Worm (Caenorhabditis elegans): Measurements from ENCODE around the gene npr-17.

The npr-17 gene

DNA sequence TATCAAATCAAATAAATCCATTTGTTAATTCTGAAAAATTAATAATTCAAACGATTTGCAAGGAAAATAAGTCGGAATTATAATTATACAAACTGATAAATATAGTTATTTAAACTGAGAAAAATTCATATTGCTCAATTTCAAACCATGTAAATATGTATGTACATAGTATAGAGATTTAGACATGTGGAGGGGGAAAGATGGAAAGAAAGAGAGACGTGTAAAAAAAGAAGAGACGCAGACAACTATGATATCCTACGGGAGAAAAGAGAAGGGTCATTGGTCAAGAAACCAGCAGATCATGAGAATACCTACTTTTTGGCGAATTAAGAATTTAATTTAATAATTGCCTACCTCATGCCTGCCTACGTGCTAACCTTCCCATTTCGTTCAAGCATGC, 38.2 kb downstream of the npr-17 start, which contains the start of gene C29E4.11:
Gene C29E4.11, minus strand, starts transcription at position 30 of the 400 bp plus-strand sequence.
- TF ChIP-seq cog-1 (tag; optimal IDR thresholded peaks at IDR 0.05) (peak; percentile 24), T22C8.4 (GFP tag; IDR thresholded peaks at IDR 0.05) (no peak)

DNA sequence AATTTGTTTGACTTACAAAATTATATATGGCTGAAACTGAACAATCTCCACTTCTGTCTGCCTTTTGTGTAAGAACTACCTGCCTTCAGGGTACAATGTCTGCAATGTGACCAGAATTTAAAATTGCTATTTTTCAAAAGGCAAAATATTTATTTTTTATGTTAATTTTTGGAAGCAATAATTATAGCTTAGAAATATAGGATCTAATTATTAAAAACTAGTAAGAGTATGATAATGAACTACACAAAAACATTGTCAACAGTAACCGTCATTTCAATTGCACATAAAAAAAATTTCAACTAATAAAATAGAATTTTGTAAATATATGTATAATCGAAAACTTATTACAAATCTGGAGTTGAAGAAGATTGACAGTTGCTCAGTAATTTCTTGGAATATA, 39.3 kb downstream of the npr-17 start, which contains the start of gene C29E4.9:
Gene C29E4.9, minus strand, starts transcription at position 101 of the 400 bp plus-strand sequence.
- TF ChIP-seq T22C8.4 (GFP tag; IDR thresholded peaks at IDR 0.05) = no peak
- TF ChIP-seq klf-2 (GFP tag; conservative IDR thresholded peaks at IDR 0.05) = no peak
- TF ChIP-seq ztf-29 (GFP tag; IDR thresholded peaks at IDR 0.05) = no peak
- no peak for TF ChIP-seq med-1 (GFP tag; optimal IDR thresholded peaks at IDR 0.05; ENCODE audit: insufficient read depth)
- no peak for TF ChIP-seq tab-1 (GFP tag; IDR thresholded peaks at IDR 0.05)
- no peak for TF ChIP-seq flt-1 (GFP tag; IDR thresholded peaks at IDR 0.05)
- TF ChIP-seq ref-1 (GFP tag; conservative IDR thresholded peaks at IDR 0.05) = no peak

ce11 chrIII:7953208-7953607, 43.0 kb downstream of the npr-17 start, which contains the start of gene let-754:
Gene let-754 (minus strand): TSS chrIII:7953308.
- no peak for TF ChIP-seq ref-1 (GFP tag; conservative IDR thresholded peaks at IDR 0.05)
- no peak for TF ChIP-seq med-1 (GFP tag; optimal IDR thresholded peaks at IDR 0.05; ENCODE audit: insufficient read depth)
- TF ChIP-seq klf-2 (GFP tag; conservative IDR thresholded peaks at IDR 0.05) = no peak
- no peak for TF ChIP-seq ztf-29 (GFP tag; IDR thresholded peaks at IDR 0.05)
- TF ChIP-seq T22C8.4 (GFP tag; IDR thresholded peaks at IDR 0.05) = no peak

DNA sequence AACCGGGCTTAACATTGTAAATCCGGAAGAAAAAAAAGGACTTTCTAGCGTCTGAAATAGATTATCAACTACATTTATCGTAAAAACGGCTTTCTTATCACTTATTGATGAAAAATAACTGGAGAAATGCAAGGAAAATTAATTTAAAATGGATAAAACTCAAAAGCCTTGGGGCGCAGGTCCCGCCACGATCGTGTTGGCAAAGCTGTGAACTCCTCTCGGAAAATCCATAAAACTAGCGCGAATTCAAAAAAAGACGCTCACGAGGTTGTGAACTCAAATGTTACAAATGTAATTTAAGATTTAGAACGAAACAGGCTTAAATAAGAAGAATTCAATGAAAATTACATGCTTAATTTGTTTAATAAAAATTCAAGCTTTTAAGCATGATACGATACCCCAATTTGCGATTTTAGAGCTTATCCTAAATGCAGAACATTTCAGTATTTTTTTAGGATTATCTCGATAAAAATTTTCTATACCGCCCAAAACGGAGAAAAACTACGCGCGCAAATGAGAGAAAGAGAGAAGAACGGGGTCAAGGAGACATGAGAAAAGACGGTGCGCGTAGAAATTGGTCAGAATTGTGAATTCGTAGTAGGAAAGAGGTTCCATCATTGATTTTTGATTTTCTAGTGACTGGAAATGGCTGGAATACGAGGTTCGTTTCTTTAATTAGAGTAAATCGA, 44.0 kb downstream of the npr-17 start, which contains the start of gene C29E4.15:
Gene C29E4.15, plus strand, starts transcription at position 547 of the 689 bp plus-strand sequence.
- TF ChIP-seq ref-1 (GFP tag; conservative IDR thresholded peaks at IDR 0.05) (no peak), cog-1 (tag; optimal IDR thresholded peaks at IDR 0.05) (no peak), klf-2 (GFP tag; conservative IDR thresholded peaks at IDR 0.05) (no peak), flt-1 (GFP tag; IDR thresholded peaks at IDR 0.05) (no peak), ztf-29 (GFP tag; IDR thresholded peaks at IDR 0.05) (no peak), ztf-23 (GFP tag; IDR thresholded peaks at IDR 0.05) (no peak), med-1 (GFP tag; optimal IDR thresholded peaks at IDR 0.05; ENCODE audit: insufficient read depth) (no peak), T22C8.4 (GFP tag; IDR thresholded peaks at IDR 0.05) (no peak), tab-1 (GFP tag; IDR thresholded peaks at IDR 0.05) (no peak)

ce11 chrIII:7950447-7950846, 45.8 kb downstream of the npr-17 start:
- TF ChIP-seq ztf-23 (GFP tag; IDR thresholded peaks at IDR 0.05) = no peak
- TF ChIP-seq ref-1 (GFP tag; conservative IDR thresholded peaks at IDR 0.05) = no peak
- TF ChIP-seq T22C8.4 (GFP tag; IDR thresholded peaks at IDR 0.05) = no peak
- no peak for TF ChIP-seq tab-1 (GFP tag; IDR thresholded peaks at IDR 0.05)
- TF ChIP-seq klf-2 (GFP tag; conservative IDR thresholded peaks at IDR 0.05) = no peak
- no peak for TF ChIP-seq ztf-29 (GFP tag; IDR thresholded peaks at IDR 0.05)
- no peak for TF ChIP-seq flt-1 (GFP tag; IDR thresholded peaks at IDR 0.05)
- no peak for TF ChIP-seq med-1 (GFP tag; optimal IDR thresholded peaks at IDR 0.05; ENCODE audit: insufficient read depth)
- TF ChIP-seq cog-1 (tag; optimal IDR thresholded peaks at IDR 0.05) = no peak

- TF ChIP-seq med-1 (GFP tag; optimal IDR thresholded peaks at IDR 0.05; ENCODE audit: insufficient read depth) = no peak
- TF ChIP-seq cog-1 (tag; optimal IDR thresholded peaks at IDR 0.05) = no peak
- no peak for TF ChIP-seq flt-1 (GFP tag; IDR thresholded peaks at IDR 0.05)
- TF ChIP-seq ztf-29 (GFP tag; IDR thresholded peaks at IDR 0.05) = no peak
- TF ChIP-seq tab-1 (GFP tag; IDR thresholded peaks at IDR 0.05) = no peak
- TF ChIP-seq ztf-23 (GFP tag; IDR thresholded peaks at IDR 0.05) = no peak
- TF ChIP-seq T22C8.4 (GFP tag; IDR thresholded peaks at IDR 0.05) = no peak
- TF ChIP-seq ref-1 (GFP tag; conservative IDR thresholded peaks at IDR 0.05) = no peak
- no peak for TF ChIP-seq klf-2 (GFP tag; conservative IDR thresholded peaks at IDR 0.05)
Observed at ce11 chrIII:7948802-7949201, 47.5 kb downstream of the npr-17 start, which contains the start of gene col-90. Gene col-90 (plus strand): TSS chrIII:7948838.

DNA sequence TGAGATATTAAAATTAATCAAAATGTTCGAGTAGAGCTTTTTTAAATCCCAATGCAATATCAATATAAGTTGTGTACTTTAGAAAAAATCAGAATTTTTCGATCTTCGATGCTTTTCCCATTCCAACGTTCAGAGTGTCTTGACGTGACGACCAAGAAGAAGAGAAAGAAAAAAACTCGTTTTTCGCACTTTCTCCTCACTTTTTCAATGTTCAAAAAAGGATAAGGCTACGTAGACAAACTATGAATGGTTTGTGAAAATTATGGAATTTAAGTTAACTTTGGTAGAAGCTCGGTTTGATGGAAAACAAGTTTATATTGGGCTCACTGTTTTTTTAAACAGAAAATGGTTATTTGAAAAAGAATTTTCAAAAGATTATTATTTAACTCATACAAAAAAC, 48.6 kb downstream of the npr-17 start:
- TF ChIP-seq med-1 (GFP tag; optimal IDR thresholded peaks at IDR 0.05; ENCODE audit: insufficient read depth) = no peak
- no peak for TF ChIP-seq klf-2 (GFP tag; conservative IDR thresholded peaks at IDR 0.05)
- TF ChIP-seq tab-1 (GFP tag; IDR thresholded peaks at IDR 0.05) = no peak
- TF ChIP-seq ztf-29 (GFP tag; IDR thresholded peaks at IDR 0.05) = no peak
- no peak for TF ChIP-seq ref-1 (GFP tag; conservative IDR thresholded peaks at IDR 0.05)
- TF ChIP-seq ztf-23 (GFP tag; IDR thresholded peaks at IDR 0.05) = no peak
- no peak for TF ChIP-seq cog-1 (tag; optimal IDR thresholded peaks at IDR 0.05)
- no peak for TF ChIP-seq T22C8.4 (GFP tag; IDR thresholded peaks at IDR 0.05)
- TF ChIP-seq flt-1 (GFP tag; IDR thresholded peaks at IDR 0.05) = no peak

DNA sequence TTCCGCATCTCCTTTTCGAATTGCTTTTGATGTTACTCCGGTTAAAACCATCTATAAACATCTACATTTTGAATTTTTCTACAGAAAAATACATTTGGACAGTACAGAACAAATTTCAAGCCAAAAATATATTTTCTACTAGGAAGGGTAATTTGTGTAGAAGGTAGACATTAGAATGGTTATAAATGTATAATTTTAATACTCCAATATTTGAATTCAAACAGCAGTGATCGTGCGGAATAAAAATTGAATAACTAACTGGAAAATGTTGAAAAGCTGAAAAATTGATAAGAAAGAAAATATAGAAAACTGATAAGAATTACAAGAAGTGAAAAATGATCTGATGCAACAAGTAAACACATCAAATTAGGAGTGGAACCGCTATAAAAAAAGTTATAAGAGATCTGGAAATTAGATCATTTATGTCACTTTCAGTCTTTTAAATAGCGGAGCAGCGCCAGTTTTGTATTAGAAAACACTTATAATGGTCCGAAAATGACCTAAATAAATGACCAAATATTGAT, 49.2 kb downstream of the npr-17 start, which contains the start of gene gsto-1:
Gene gsto-1, minus strand, starts transcription at position 51 of the 524 bp plus-strand sequence.
- no peak for TF ChIP-seq ztf-29 (GFP tag; IDR thresholded peaks at IDR 0.05)

DNA sequence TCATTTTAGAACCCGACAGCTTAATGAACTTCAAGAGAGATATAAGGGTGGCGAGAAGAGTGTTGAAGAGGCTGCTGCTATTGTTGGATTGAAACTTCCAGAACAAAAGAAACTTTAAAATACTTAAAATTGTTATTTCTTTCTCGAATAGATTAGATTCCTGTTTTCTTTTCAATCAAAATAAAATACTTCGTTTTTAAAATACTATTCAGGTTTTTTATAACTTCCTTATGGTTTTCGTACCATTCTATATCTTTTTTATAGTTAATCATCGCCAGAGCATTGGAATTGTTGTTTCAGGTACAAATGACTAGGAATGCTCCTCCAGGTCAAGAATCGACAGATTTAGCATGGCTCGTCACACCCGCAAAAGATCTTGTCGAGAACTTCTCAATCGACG, 54.8 kb downstream of the npr-17 start, which contains the start of gene kle-2:
Gene kle-2, plus strand, starts transcription at position 301 of the 400 bp plus-strand sequence.
- no peak for TF ChIP-seq ztf-29 (GFP tag; IDR thresholded peaks at IDR 0.05)
- no peak for TF ChIP-seq T22C8.4 (GFP tag; IDR thresholded peaks at IDR 0.05)
- TF ChIP-seq tab-1 (GFP tag; IDR thresholded peaks at IDR 0.05) = no peak
- TF ChIP-seq med-1 (GFP tag; optimal IDR thresholded peaks at IDR 0.05; ENCODE audit: insufficient read depth) = no peak
- TF ChIP-seq klf-2 (GFP tag; conservative IDR thresholded peaks at IDR 0.05) = no peak
- TF ChIP-seq cog-1 (tag; optimal IDR thresholded peaks at IDR 0.05) = no peak
- no peak for TF ChIP-seq ref-1 (GFP tag; conservative IDR thresholded peaks at IDR 0.05)
- TF ChIP-seq flt-1 (GFP tag; IDR thresholded peaks at IDR 0.05) = no peak
- TF ChIP-seq ztf-23 (GFP tag; IDR thresholded peaks at IDR 0.05) = no peak

DNA sequence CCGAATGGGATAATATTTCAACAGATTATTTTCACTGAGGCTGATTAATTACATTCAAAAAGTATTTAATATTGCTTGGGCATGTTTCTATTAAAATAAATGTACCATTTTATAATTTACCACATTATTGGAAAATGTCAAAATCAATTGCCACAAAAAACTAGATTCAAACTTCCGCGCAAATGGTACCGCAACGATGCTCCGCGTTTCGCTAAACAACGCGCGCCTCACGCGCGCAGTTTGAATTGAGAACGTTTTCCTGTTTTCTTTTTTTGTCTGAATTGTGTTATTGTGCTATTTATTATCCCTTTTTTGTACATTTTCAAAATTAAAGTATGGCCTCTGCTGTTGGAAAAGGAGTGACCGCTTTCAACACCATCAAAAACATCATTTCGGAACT, 55.4 kb downstream of the npr-17 start, which contains the start of gene C29E4.12:
Gene C29E4.12, plus strand, starts transcription at position 333 of the 400 bp plus-strand sequence.
- TF ChIP-seq tab-1 (GFP tag; IDR thresholded peaks at IDR 0.05) = no peak
- TF ChIP-seq flt-1 (GFP tag; IDR thresholded peaks at IDR 0.05) = no peak
- no peak for TF ChIP-seq ref-1 (GFP tag; conservative IDR thresholded peaks at IDR 0.05)
- TF ChIP-seq med-1 (GFP tag; optimal IDR thresholded peaks at IDR 0.05; ENCODE audit: insufficient read depth) = no peak
- no peak for TF ChIP-seq cog-1 (tag; optimal IDR thresholded peaks at IDR 0.05)
- TF ChIP-seq ztf-23 (GFP tag; IDR thresholded peaks at IDR 0.05) = no peak
- TF ChIP-seq klf-2 (GFP tag; conservative IDR thresholded peaks at IDR 0.05) = no peak
- TF ChIP-seq ztf-29 (GFP tag; IDR thresholded peaks at IDR 0.05) = no peak
- no peak for TF ChIP-seq T22C8.4 (GFP tag; IDR thresholded peaks at IDR 0.05)

Data from whole organism, midembryonic.